Worm (Caenorhabditis elegans) whole organism, early embryonic: Measurements from ENCODE around the gene F13E9.11.
A peak's percentile ranks its signal among the peaks of the same experiment; 100 is the strongest.

ENCODE experiments used
- B0310.2 ChIP-seq: sonication (generic microtip); optimal IDR thresholded peaks from 2 replicates; lab custom pipeline; 2016; ENCODE audit warnings: mild to moderate bottlenecking, missing genetic modification characterization, missing compliant biosample characterization
- F13C5.2 ChIP-seq: sonication (generic microtip); optimal IDR thresholded peaks from 2 replicates; lab custom pipeline; 2017; ENCODE audit warnings: mild to moderate bottlenecking, missing genetic modification characterization, inconsistent platforms, missing compliant biosample characterization
- aly-1 ChIP-seq: sonication (generic microtip); optimal IDR thresholded peaks from 2 replicates; lab custom pipeline; 2016; ENCODE audit warnings: missing genetic modification characterization, missing compliant biosample characterization
- ama-1 ChIP-seq: fragments of 150-350 bp; optimal IDR thresholded peaks from 2 replicates; lab custom pipeline; 2014
- ceh-13 ChIP-seq: fragments of 200-800 bp; sonication (Bioruptor generic); optimal IDR thresholded peaks from 2 replicates; lab custom pipeline; 2018; ENCODE audit warnings: mild to moderate bottlenecking, missing genetic modification characterization, missing compliant biosample characterization
- ceh-36 ChIP-seq: sonication (generic microtip); optimal IDR thresholded peaks from 2 replicates; lab custom pipeline; 2016; ENCODE audit warnings: missing genetic modification characterization, inconsistent platforms, missing compliant biosample characterization
- ets-7 ChIP-seq: sonication (generic microtip); optimal IDR thresholded peaks from 2 replicates; lab custom pipeline; 2016; ENCODE audit warnings: missing genotype, missing genetic modification characterization, missing compliant biosample characterization
- flt-1 ChIP-seq: fragments of 200-800 bp; sonication (Bioruptor generic); IDR thresholded peaks from 2 replicates; pipeline ENCODE4 v1.3.6; 2022; ENCODE audit warnings: missing genetic modification characterization, missing compliant biosample characterization
- hmbx-1 ChIP-seq: sonication (generic microtip); optimal IDR thresholded peaks from 2 replicates; lab custom pipeline; 2016; ENCODE audit warnings: mild to moderate bottlenecking, missing genetic modification characterization, missing compliant biosample characterization
- hmg-4 ChIP-seq: fragments of 200-800 bp; sonication (Bioruptor generic); optimal IDR thresholded peaks from 2 replicates; lab custom pipeline; 2018; ENCODE audit warnings: mild to moderate bottlenecking, missing genetic modification characterization, missing compliant biosample characterization
- hnd-1 ChIP-seq: sonication (generic microtip); optimal IDR thresholded peaks from 2 replicates; lab custom pipeline; 2016; ENCODE audit warnings: missing genetic modification characterization, missing compliant biosample characterization
- pes-1 ChIP-seq: fragments of 200-800 bp; sonication (Bioruptor generic); IDR thresholded peaks from 2 replicates; pipeline ENCODE4 v1.3.6; 2022; ENCODE audit warnings: missing genetic modification reagents, missing genetic modification characterization, missing compliant biosample characterization
- scrt-1 ChIP-seq: fragments of 200-800 bp; sonication (Bioruptor generic); IDR thresholded peaks from 2 replicates; pipeline ENCODE4 v1.3.6; 2022; ENCODE audit warnings: missing genetic modification characterization, missing compliant biosample characterization
- sea-1 ChIP-seq: fragments of 200-800 bp; sonication (Bioruptor generic); conservative IDR thresholded peaks from 2 replicates; pipeline ENCODE4 v1.3.6; 2022; ENCODE audit warnings: missing genetic modification characterization, missing compliant biosample characterization
- tbx-11 ChIP-seq: fragments of 200-800 bp; sonication (Bioruptor generic); IDR thresholded peaks from 2 replicates; pipeline ENCODE4 v1.3.6; 2022; ENCODE audit warnings: missing genetic modification characterization, missing compliant biosample characterization
- tbx-37 ChIP-seq: fragments of 200-800 bp; sonication (Bioruptor generic); conservative IDR thresholded peaks from 2 replicates; pipeline ENCODE4 v1.3.6; 2022; ENCODE audit warnings: missing genetic modification reagents, missing genetic modification characterization, missing compliant biosample characterization
- tra-4 ChIP-seq: sonication (generic microtip); optimal IDR thresholded peaks from 2 replicates; lab custom pipeline; 2017; ENCODE audit warnings: missing genetic modification characterization, missing compliant biosample characterization

F13E9.11 gene

DNA sequence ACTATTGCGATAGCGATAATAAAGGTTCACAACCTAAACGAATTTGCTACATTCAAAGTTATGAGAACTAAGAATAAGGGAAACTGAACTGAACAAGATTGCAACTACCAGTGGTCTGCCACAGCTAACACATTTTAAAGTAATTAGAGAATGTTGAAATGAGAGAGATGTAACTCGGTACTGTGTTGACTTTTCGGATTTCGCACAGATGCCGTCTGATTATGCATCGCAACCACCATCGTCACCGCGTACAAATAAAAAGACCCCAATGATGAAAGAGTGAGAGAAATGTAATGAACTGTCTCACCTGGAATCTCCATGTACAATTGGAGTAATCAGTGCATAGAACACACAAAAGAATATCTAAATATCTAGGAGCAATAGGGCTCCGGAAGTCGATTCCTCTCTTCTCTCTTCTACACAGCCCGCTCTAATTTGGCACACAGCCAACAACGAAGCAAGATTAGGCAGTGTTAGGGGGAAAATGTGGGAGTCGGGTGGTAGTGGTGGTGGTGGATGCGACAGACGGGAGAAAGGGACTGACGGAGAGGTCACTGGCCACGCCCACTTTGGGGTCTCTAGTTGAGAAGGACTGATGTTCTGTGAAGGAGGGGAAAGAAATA lies at the start of gene F13E9.11:
Gene F13E9.11, minus strand, starts transcription at position 507 of the 623 bp plus-strand sequence.
- TF ChIP-seq hnd-1 (tag; lab: Kevin White, UChicago), result no peak
- TF ChIP-seq hmg-4 (GFP tag; lab: Kevin White, UChicago), result peak; percentile 10
- 0 out of 2 replicates have a peak, but pooled peaks have one; percentile 48 for TF ChIP-seq tbx-11 (GFP tag; lab: Robert Waterston, UW)
- TF ChIP-seq ets-7, result peak; percentile 51

DNA sequence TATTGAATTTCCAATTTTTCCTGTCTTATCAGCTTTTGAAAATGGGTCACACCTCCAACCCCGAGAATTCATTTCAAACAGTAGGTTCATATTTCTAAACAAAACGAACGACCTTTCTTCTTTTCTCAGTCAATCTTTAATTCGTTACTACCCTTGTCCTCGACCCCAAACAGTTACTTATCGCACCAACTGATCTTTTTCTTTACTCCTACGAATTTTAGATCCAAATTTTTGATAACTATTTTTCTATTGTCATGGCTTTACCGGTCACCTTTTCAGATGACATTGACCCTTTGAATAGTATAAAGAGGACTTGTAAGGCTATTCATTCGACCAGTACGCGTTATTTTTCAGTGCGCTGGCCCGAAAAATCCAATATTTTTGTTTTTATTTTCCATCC lies 47.2 kb upstream of the F13E9.11 start:
- TF ChIP-seq hmg-4 (GFP tag; lab: Kevin White, UChicago) (no peak), tbx-37 (GFP tag; lab: Robert Waterston, UW) (no peak), F13C5.2 (no peak), ets-7 (no peak), ama-1 (no peak)

- TF ChIP-seq tbx-11 (GFP tag; lab: Robert Waterston, UW) (no peak), flt-1 (GFP tag; lab: Robert Waterston, UW) (no peak)
Measured at ce11 chrIV:10915388-10915787, 46.5 kb upstream of the F13E9.11 start, which contains the start of gene ZK593.3. TSS of gene ZK593.3 (plus strand) at chrIV:10915688.

DNA sequence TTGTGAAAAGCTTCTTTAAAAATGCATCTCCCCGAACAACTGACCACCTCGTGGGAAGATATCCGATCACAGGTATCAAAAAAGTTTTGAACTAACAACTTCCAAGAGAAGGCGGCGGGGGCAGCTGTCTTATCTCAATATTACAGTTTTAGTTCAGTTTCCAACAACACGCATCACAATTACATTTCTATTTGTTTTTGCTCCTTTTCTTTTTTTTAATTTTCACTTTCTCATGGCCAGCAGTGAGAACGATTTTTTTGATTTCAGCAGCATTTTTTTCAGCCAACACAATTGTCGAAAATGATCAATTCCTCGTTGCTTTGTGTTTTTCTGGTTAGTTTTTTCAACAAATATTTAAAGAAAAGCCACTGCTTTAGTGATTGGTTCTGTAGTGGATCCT lies 44.1 kb upstream of the F13E9.11 start, which contains the start of gene ZK593.2:
Gene ZK593.2, plus strand, starts transcription at position 301 of the 400 bp plus-strand sequence.
- TF ChIP-seq hnd-1 (tag; lab: Kevin White, UChicago) (no peak), sea-1 (GFP tag; lab: Robert Waterston, UW) (no peak), flt-1 (GFP tag; lab: Robert Waterston, UW) (no peak), ets-7 (no peak), hmg-4 (GFP tag; lab: Kevin White, UChicago) (no peak), ceh-13 (GFP tag; lab: Kevin White, UChicago) (no peak), aly-1 (tag; lab: Kevin White, UChicago) (no peak), tra-4 (tag; lab: Kevin White, UChicago) (no peak), B0310.2 (tag; lab: Kevin White, UChicago) (no peak), ama-1 (no peak), F13C5.2 (no peak)

DNA sequence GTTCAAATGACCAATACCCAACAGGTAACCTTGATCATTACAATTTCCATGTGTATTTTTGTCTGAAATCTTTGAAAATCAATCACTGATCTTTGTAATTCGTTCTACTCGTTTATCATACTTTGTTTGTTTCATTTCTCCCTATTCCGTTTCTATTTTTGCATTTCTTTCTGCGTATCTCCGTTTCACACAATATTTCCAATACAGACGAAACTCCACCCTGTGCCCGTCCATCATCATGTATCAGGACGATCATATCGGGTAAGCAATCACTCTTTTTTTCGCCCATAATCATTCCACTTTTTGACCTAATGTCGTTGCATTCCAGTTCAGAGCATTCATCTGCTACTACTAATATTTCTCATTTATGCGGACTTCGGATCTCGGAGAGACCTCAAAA lies 40.8 kb upstream of the F13E9.11 start, which contains the start of gene pyk-2:
Gene pyk-2, plus strand, starts transcription at position 206 of the 400 bp plus-strand sequence.
- TF ChIP-seq hnd-1 (tag; lab: Kevin White, UChicago) (no peak), B0310.2 (tag; lab: Kevin White, UChicago) (no peak), aly-1 (tag; lab: Kevin White, UChicago) (no peak), ets-7 (no peak), F13C5.2 (no peak), flt-1 (GFP tag; lab: Robert Waterston, UW) (no peak)

DNA sequence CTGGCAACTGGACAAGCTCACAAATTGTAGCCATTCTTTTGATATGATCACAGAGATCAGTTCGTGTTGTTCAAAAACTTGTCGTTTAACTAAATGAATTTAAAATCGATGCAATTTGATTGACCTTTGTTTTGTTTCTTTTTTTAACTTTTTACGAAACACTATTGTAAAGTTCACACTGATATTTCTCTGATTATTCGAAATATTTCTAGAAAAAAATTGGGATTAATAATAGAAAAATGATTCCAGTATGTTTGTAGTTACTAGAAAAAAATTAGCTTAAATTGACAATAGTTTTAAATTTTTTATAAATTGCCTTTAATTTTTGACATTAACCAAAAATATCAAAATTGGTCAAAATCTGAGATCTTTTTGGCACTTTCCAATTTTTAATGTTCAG lies 40.3 kb upstream of the F13E9.11 start, which contains the start of gene ZK596.2:
Gene ZK596.2, minus strand, starts transcription at position 101 of the 400 bp plus-strand sequence.
- no peak for TF ChIP-seq hmbx-1 (tag; lab: Kevin White, UChicago)
- TF ChIP-seq hmg-4 (GFP tag; lab: Kevin White, UChicago), result no peak
- TF ChIP-seq ceh-13 (GFP tag; lab: Kevin White, UChicago), result no peak
- TF ChIP-seq flt-1 (GFP tag; lab: Robert Waterston, UW), result no peak

DNA sequence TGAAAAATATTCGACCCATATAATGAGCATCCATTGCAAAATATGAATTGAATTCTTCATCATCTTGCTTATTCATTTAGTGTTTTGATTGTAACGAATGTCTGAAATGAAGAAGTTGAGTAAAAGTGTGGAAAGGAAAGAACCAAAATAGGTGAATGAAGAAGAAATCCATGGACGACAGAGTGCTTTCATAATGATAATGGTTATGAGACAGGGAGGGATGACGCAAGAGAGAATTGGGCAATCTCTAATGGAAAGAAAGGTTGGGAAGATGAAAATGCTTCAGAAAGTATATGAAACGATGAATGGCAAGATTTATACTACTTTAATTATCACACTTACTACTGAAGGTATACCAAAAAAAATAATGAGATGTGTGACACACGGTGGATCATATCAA lies 35.3 kb upstream of the F13E9.11 start, which contains the start of gene ZK596.3:
Gene ZK596.3, minus strand, starts transcription at position 101 of the 400 bp plus-strand sequence.
- TF ChIP-seq sea-1 (GFP tag; lab: Robert Waterston, UW) (no peak), hnd-1 (tag; lab: Kevin White, UChicago) (no peak), scrt-1 (GFP tag; lab: Robert Waterston, UW) (no peak), flt-1 (GFP tag; lab: Robert Waterston, UW) (no peak), tra-4 (tag; lab: Kevin White, UChicago) (no peak), ama-1 (no peak), tbx-37 (GFP tag; lab: Robert Waterston, UW) (no peak), F13C5.2 (no peak), tbx-11 (GFP tag; lab: Robert Waterston, UW) (no peak), ets-7 (no peak), B0310.2 (tag; lab: Kevin White, UChicago) (no peak), ceh-13 (GFP tag; lab: Kevin White, UChicago) (no peak), hmbx-1 (tag; lab: Kevin White, UChicago) (no peak), ceh-36 (no peak), aly-1 (tag; lab: Kevin White, UChicago) (no peak), pes-1 (no peak), hmg-4 (GFP tag; lab: Kevin White, UChicago) (no peak)

DNA sequence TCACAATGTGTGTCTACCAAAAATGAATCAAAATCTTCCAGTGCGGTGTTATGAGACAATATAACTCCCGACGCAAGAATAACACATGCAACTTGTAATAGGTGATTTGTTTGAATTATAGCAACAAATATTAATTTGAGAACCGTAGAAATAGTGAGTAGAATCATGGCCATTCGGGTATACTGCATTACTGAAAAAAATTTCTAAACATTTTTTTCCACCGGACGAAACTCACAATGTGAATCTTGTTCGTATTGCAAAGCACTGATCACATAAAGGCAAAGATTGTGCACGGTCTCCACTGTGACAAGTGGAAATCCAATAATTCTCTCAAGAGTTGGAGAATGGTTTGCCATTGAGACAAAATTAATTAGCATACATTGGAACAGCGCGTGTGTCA lies 33.5 kb upstream of the F13E9.11 start:
- TF ChIP-seq pes-1, result no peak
- no peak for TF ChIP-seq aly-1 (tag; lab: Kevin White, UChicago)
- no peak for TF ChIP-seq ets-7
- no peak for TF ChIP-seq B0310.2 (tag; lab: Kevin White, UChicago)
- no peak for TF ChIP-seq hmg-4 (GFP tag; lab: Kevin White, UChicago)

DNA sequence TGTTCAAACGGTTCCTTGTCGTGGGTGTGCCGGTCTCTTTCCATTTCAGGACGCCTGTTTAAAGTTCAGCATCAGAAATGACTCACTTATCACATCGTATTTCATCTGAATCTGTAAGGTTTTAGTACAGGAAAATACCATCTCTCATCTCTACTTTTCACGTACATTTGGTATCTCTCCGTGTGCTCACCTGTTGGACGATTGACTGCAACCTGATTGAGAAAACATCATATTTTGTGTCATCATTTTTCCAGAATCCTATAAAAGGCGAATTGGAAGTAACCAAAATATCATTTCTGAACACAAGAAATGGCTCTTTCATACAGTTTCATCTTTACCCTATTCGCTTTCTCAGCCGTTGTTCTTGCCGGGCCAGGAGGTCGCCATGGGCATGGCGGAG lies 31.1 kb upstream of the F13E9.11 start, which contains the start of gene srlf-30:
Gene srlf-30, plus strand, starts transcription at position 301 of the 400 bp plus-strand sequence.
- no peak for TF ChIP-seq tbx-11 (GFP tag; lab: Robert Waterston, UW)
- TF ChIP-seq tbx-37 (GFP tag; lab: Robert Waterston, UW), result no peak
- TF ChIP-seq F13C5.2, result no peak
- TF ChIP-seq hmg-4 (GFP tag; lab: Kevin White, UChicago), result no peak
- TF ChIP-seq B0310.2 (tag; lab: Kevin White, UChicago), result no peak
- no peak for TF ChIP-seq ama-1
- no peak for TF ChIP-seq pes-1
- TF ChIP-seq ceh-36, result no peak
- no peak for TF ChIP-seq ceh-13 (GFP tag; lab: Kevin White, UChicago)
- TF ChIP-seq flt-1 (GFP tag; lab: Robert Waterston, UW), result no peak
- TF ChIP-seq ets-7, result no peak
- TF ChIP-seq hmbx-1 (tag; lab: Kevin White, UChicago), result no peak
